Fruit fly (Drosophila melanogaster) whole organism, embryonic: ENCODE measurements around the gene CG43400.

Experiments
- B-H1 ChIP-seq: fragments of 200-800 bp; sonication (Bioruptor generic); IDR thresholded peaks from 3 replicates; pipeline ENCODE4 v1.3.6; 2022; ENCODE audit warnings: missing biosample characterization, missing genetic modification characterization
- BEAF-32 ChIP-seq: fragments of 200-800 bp; sonication (Bioruptor generic); optimal IDR thresholded peaks from 3 replicates; lab custom pipeline; 2017; ENCODE audit warnings: missing biosample characterization, missing genetic modification characterization, mild to moderate bottlenecking, moderate library complexity, missing genetic modification reagents
- CG12071 ChIP-seq: fragments of 200-800 bp; sonication (Bioruptor generic); optimal IDR thresholded peaks from 3 replicates; lab custom pipeline; 2018; ENCODE audit warnings: missing biosample characterization, mild to moderate bottlenecking, missing genetic modification characterization
- CG14014 ChIP-seq: fragments of 200-800 bp; sonication (Bioruptor generic); IDR thresholded peaks from 2 replicates; pipeline ENCODE4 v1.3.6; 2022; ENCODE audit warnings: missing biosample characterization, missing genetic modification characterization
- CG15073 ChIP-seq: fragments of 200-800 bp; sonication (Bioruptor generic); optimal IDR thresholded peaks from 2 replicates; lab custom pipeline; 2016; ENCODE audit warnings: missing biosample characterization, missing genetic modification characterization
- CG16815 ChIP-seq: fragments of 200-800 bp; sonication (Bioruptor generic); optimal IDR thresholded peaks from 3 replicates; lab custom pipeline; 2017; ENCODE audit warnings: missing biosample characterization, mild to moderate bottlenecking, missing genetic modification characterization
- CG1792 ChIP-seq: fragments of 200-800 bp; sonication (Bioruptor generic); optimal IDR thresholded peaks from 2 replicates; lab custom pipeline; 2016; ENCODE audit warnings: missing biosample characterization, missing genetic modification characterization
- CG18764 ChIP-seq: fragments of 200-800 bp; sonication (Bioruptor generic); optimal IDR thresholded peaks from 3 replicates; lab custom pipeline; 2016; ENCODE audit warnings: missing biosample characterization, missing genetic modification characterization
- CG31441 ChIP-seq: fragments of 200-800 bp; sonication (Bioruptor generic); IDR thresholded peaks from 2 replicates; pipeline ENCODE4 v1.3.6; 2022; ENCODE audit warnings: missing biosample characterization, missing genetic modification characterization
- CG33557 ChIP-seq: fragments of 200-800 bp; sonication (Bioruptor generic); optimal IDR thresholded peaks from 2 replicates; lab custom pipeline; 2019; ENCODE audit warnings: missing biosample characterization, mild to moderate bottlenecking, missing genetic modification characterization, moderate library complexity
- CG3838 ChIP-seq: fragments of 200-800 bp; sonication (Bioruptor generic); optimal IDR thresholded peaks from 3 replicates; lab custom pipeline; 2016; ENCODE audit warnings: missing biosample characterization, missing genetic modification characterization
- CG6272 ChIP-seq: fragments of 200-800 bp; sonication (Bioruptor generic); IDR thresholded peaks from 2 replicates; pipeline ENCODE4 v1.3.6; 2022; ENCODE audit warnings: missing biosample characterization, missing genetic modification characterization
- CG6654 ChIP-seq: fragments of 200-800 bp; sonication (Bioruptor generic); optimal IDR thresholded peaks from 2 replicates; lab custom pipeline; 2017; ENCODE audit warnings: missing biosample characterization, mild to moderate bottlenecking, missing genetic modification characterization
- CG7745 ChIP-seq: fragments of 200-800 bp; sonication (Bioruptor generic); optimal IDR thresholded peaks from 2 replicates; lab custom pipeline; 2018; ENCODE audit warnings: missing biosample characterization, mild to moderate bottlenecking, missing genetic modification characterization, moderate library complexity
- CG8089 ChIP-seq: fragments of 200-800 bp; sonication (Bioruptor generic); optimal IDR thresholded peaks from 3 replicates; lab custom pipeline; 2016; ENCODE audit warnings: missing biosample characterization, missing genetic modification characterization
- CG9876 ChIP-seq: fragments of 200-800 bp; sonication (Bioruptor generic); optimal IDR thresholded peaks from 2 replicates; lab custom pipeline; 2016; ENCODE audit warnings: missing biosample characterization, missing genetic modification characterization
- Dek ChIP-seq: fragments of 200-800 bp; sonication (Bioruptor generic); optimal IDR thresholded peaks from 3 replicates; lab custom pipeline; 2019; ENCODE audit warnings: missing biosample characterization, mild to moderate bottlenecking, missing genetic modification characterization, moderate library complexity
- Drgx ChIP-seq: fragments of 200-800 bp; sonication (Bioruptor generic); IDR thresholded peaks from 2 replicates; pipeline ENCODE4 v1.3.6; 2022; ENCODE audit warnings: missing biosample characterization, missing genetic modification characterization
- Hr3 ChIP-seq: fragments of 200-800 bp; sonication (Bioruptor generic); optimal IDR thresholded peaks from 3 replicates; lab custom pipeline; 2016; ENCODE audit warnings: missing biosample characterization, missing genetic modification characterization
- NK7.1 ChIP-seq: fragments of 200-800 bp; sonication (Bioruptor generic); optimal IDR thresholded peaks from 3 replicates; lab custom pipeline; 2016; ENCODE audit warnings: missing biosample characterization, missing genetic modification characterization
- Nf-YC ChIP-seq: fragments of 200-800 bp; optimal IDR thresholded peaks from 3 replicates; lab custom pipeline; 2019; ENCODE audit warnings: missing biosample characterization, mild to moderate bottlenecking, missing genetic modification characterization, moderate library complexity
- PHDP ChIP-seq: fragments of 200-800 bp; sonication (Bioruptor generic); optimal IDR thresholded peaks from 3 replicates; lab custom pipeline; 2018; ENCODE audit warnings: missing biosample characterization, mild to moderate bottlenecking, missing genetic modification characterization, moderate library complexity
- Scr ChIP-seq: fragments of 200-800 bp; sonication (Bioruptor generic); IDR thresholded peaks from 2 replicates; pipeline ENCODE4 v1.3.6; 2022; ENCODE audit warnings: missing biosample characterization, missing genetic modification characterization; ENCODE audit not compliant: partially characterized antibody
- Trl ChIP-seq, 3 experiments: fragments of >200 bp in 2 of 3; fragments of 200-800 bp in 1 of 3; sonication (Bioruptor generic) in 1 of 3; optimal IDR thresholded peaks; 2 replicates in 1 of 3; 3 replicates in 2 of 3; lab custom pipeline; 2016 to 2017; ENCODE audit warnings: missing biosample characterization in 1 of 3, missing genetic modification characterization in 1 of 3
- crc ChIP-seq: fragments of 200-800 bp; sonication (Bioruptor generic); optimal IDR thresholded peaks from 2 replicates; lab custom pipeline; 2016; ENCODE audit warnings: missing biosample characterization, missing genetic modification characterization
- ems ChIP-seq: fragments of 200-800 bp; sonication (Bioruptor generic); optimal IDR thresholded peaks from 3 replicates; lab custom pipeline; 2016; ENCODE audit warnings: missing biosample characterization, missing genetic modification characterization
- insv ChIP-seq, 2 experiments: fragments of 200-800 bp; sonication (Bioruptor generic); optimal IDR thresholded peaks; 3 replicates each; lab custom pipeline; 2016 to 2018; ENCODE audit warnings: missing biosample characterization in 2 of 2, missing genetic modification characterization in 2 of 2
- inv ChIP-seq: fragments of 200-800 bp; sonication (Bioruptor generic); IDR thresholded peaks from 2 replicates; pipeline ENCODE4 v1.3.6; 2022; ENCODE audit warnings: missing biosample characterization, missing genetic modification characterization; ENCODE audit not compliant: partially characterized antibody
- jigr1 ChIP-seq: fragments of 200-800 bp; sonication (Bioruptor generic); IDR thresholded peaks from 3 replicates; pipeline ENCODE4 v1.3.6; 2022; ENCODE audit warnings: missing biosample characterization, missing genetic modification characterization
- ken ChIP-seq: fragments of 200-800 bp; sonication (Bioruptor generic); IDR thresholded peaks from 3 replicates; pipeline ENCODE4 v1.3.6; 2022; ENCODE audit warnings: missing biosample characterization, missing genetic modification characterization
- kni ChIP-seq: fragments of 200-800 bp; sonication (Bioruptor generic); optimal IDR thresholded peaks from 3 replicates; lab custom pipeline; 2017; ENCODE audit warnings: mild to moderate bottlenecking, missing biosample characterization, missing genetic modification reagents, missing genetic modification characterization
- lilli ChIP-seq: fragments of 200-800 bp; sonication (Bioruptor generic); optimal IDR thresholded peaks from 3 replicates; lab custom pipeline; 2016; ENCODE audit warnings: missing biosample characterization, missing genetic modification characterization
- lov ChIP-seq, 2 experiments: fragments of 200-800 bp in 1 of 2; fragments of >200 bp in 1 of 2; sonication (Bioruptor generic) in 1 of 2; IDR thresholded peaks in 1 of 2; optimal IDR thresholded peaks in 1 of 2; 2 replicates in 1 of 2; 3 replicates in 1 of 2; pipeline versions ENCODE4 v1.3.6 to Lab custom; 2017 to 2022; ENCODE audit warnings: missing biosample characterization in 1 of 2, missing genetic modification characterization in 1 of 2
- nau ChIP-seq: fragments of 200-800 bp; sonication (Bioruptor generic); optimal IDR thresholded peaks from 3 replicates; lab custom pipeline; 2017; ENCODE audit warnings: missing biosample characterization, mild to moderate bottlenecking, missing genetic modification characterization, missing genetic modification reagents
- pan ChIP-seq, 4 experiments: fragments of >200 bp in 3 of 4; fragments of 200-800 bp in 1 of 4; sonication (Bioruptor generic) in 1 of 4; optimal IDR thresholded peaks in 3 of 4; IDR thresholded peaks in 1 of 4; 2 replicates each; pipeline versions ENCODE4 v1.3.6 to Lab custom; 2017 to 2022; ENCODE audit warnings: missing biosample characterization in 2 of 4, missing genetic modification characterization in 2 of 4, mixed read lengths in 1 of 4
- repo ChIP-seq: fragments of 200-800 bp; sonication (Bioruptor generic); optimal IDR thresholded peaks from 2 replicates; lab custom pipeline; 2016; ENCODE audit warnings: missing biosample characterization, missing genetic modification characterization
- sd ChIP-seq: fragments of 200-800 bp; sonication (Bioruptor generic); optimal IDR thresholded peaks from 3 replicates; lab custom pipeline; 2018; ENCODE audit warnings: missing biosample characterization, mild to moderate bottlenecking, missing genetic modification characterization, moderate library complexity
- sens ChIP-seq: fragments of 200-800 bp; sonication (Bioruptor generic); peaks from one replicate; lab custom pipeline; 2016; ENCODE audit warnings: missing biosample characterization, missing genetic modification characterization
- sim ChIP-seq: fragments of 200-800 bp; sonication (Bioruptor generic); IDR thresholded peaks from 2 replicates; pipeline ENCODE4 v1.3.6; 2022; ENCODE audit warnings: missing biosample characterization, missing genetic modification characterization
- sisA ChIP-seq: fragments of 200-800 bp; sonication (Bioruptor generic); IDR thresholded peaks from 2 replicates; pipeline ENCODE4 v1.3.6; 2022; ENCODE audit warnings: missing biosample characterization, missing genetic modification characterization
- tgo ChIP-seq: fragments of 200-800 bp; sonication (Bioruptor generic); IDR thresholded peaks from 3 replicates; pipeline ENCODE4 v1.3.6; 2022; ENCODE audit warnings: missing biosample characterization, missing genetic modification characterization
- tin ChIP-seq: fragments of 200-800 bp; sonication (Bioruptor generic); optimal IDR thresholded peaks from 3 replicates; lab custom pipeline; 2016; ENCODE audit warnings: missing biosample characterization, missing genetic modification characterization
- trh ChIP-seq: fragments of 200-800 bp; sonication (Bioruptor generic); optimal IDR thresholded peaks from 2 replicates; lab custom pipeline; 2016; ENCODE audit warnings: missing biosample characterization, missing genetic modification characterization
- wor ChIP-seq: fragments of 200-800 bp; sonication (Bioruptor generic); IDR thresholded peaks from 2 replicates; pipeline ENCODE4 v1.3.6; 2022; ENCODE audit warnings: missing biosample characterization, missing genetic modification characterization
- z ChIP-seq: fragments of 200-800 bp; sonication (Bioruptor generic); IDR thresholded peaks from 3 replicates; pipeline ENCODE4 v1.3.6; 2022; ENCODE audit warnings: missing biosample characterization, missing genetic modification characterization
- zen ChIP-seq: fragments of 200-800 bp; sonication (Bioruptor generic); optimal IDR thresholded peaks from 3 replicates; lab custom pipeline; 2018; ENCODE audit warnings: missing biosample characterization, mild to moderate bottlenecking, missing genetic modification characterization, moderate library complexity
- zfh1 ChIP-seq: fragments of 200-800 bp; sonication (Bioruptor generic); IDR thresholded peaks from 3 replicates; pipeline ENCODE4 v1.3.6; 2022; ENCODE audit warnings: missing biosample characterization, missing genetic modification characterization

Gene CG43400

DNA sequence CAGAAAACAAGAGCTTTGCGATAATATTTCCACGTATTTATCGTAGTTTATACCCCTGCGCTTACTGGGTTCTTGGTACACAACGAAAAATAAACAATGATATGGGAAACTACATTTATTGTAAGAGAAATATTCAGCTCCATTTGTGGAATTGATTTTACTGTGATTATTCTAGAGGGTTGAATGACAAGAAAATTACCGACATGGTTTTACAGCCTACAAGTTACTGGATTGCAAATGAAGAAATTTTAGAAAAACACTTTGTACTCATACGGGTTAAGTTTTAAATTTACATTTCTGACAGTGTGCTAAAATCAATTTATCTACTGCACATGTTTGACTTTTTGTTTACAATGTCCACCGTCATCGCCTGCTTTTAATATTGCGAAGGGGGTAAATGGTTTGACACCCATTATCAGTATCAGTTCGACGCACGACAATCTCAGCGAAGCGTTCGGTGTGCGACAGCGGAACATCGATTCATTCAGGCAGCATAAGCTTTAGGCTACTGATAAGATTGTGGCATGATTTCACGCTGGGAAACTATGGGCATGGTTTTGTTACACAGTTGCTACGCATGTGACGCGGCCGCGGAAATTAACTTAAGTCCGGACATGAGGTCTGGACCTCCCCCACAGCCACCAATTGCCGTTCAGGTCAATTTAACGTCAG lies 28.6 kb upstream of the CG43400 start (continued):
- TF ChIP-seq pan (optimal IDR thresholded peaks at IDR 0.05; lab: Kevin White, UChicago) (no peak), pan (GFP tag; optimal IDR thresholded peaks at IDR 0.05 in 1 of 2, IDR thresholded peaks at IDR 0.05 in 1 of 2) (peak in 1 of 2 experiments; percentile 46), nau (GFP tag; lab: Kevin White, UChicago) (no peak), wor (GFP tag; lab: Robert Waterston, UW) (no peak), BEAF-32 (GFP tag; lab: Kevin White, UChicago) (no peak), NK7.1 (GFP tag; lab: Kevin White, UChicago) (no peak), Scr (GFP tag; lab: Robert Waterston, UW) (no peak), sens (peak; percentile 72), inv (GFP tag; lab: Robert Waterston, UW) (no peak), insv (GFP tag; optimal IDR thresholded peaks at IDR 0.05; lab: Kevin White, UChicago) (no peak), CG33557 (GFP tag; lab: Kevin White, UChicago) (no peak), Hr3 (GFP tag; lab: Kevin White, UChicago) (no peak), lilli (GFP tag; lab: Kevin White, UChicago) (peak; percentile 39), CG6272 (GFP tag; lab: Robert Waterston, UW) (no peak), zfh1 (no peak), trh (GFP tag; lab: Kevin White, UChicago) (no peak), ems (GFP tag; lab: Kevin White, UChicago) (no peak), CG9876 (GFP tag; lab: Kevin White, UChicago) (no peak), CG12071 (GFP tag; lab: Kevin White, UChicago) (no peak), CG6654 (GFP tag; lab: Kevin White, UChicago) (no peak), tin (GFP tag; lab: Kevin White, UChicago) (no peak), Nf-YC (tag; lab: Kevin White, UChicago) (no peak), kni (GFP tag; lab: Kevin White, UChicago) (no peak), CG15073 (no peak), lov (optimal IDR thresholded peaks at IDR 0.05; lab: Kevin White, UChicago) (no peak), lov (GFP tag; IDR thresholded peaks at IDR 0.05; lab: Robert Waterston, UW) (no peak), crc (GFP tag; lab: Kevin White, UChicago) (no peak), CG18764 (no peak), sd (tag; lab: Kevin White, UChicago) (no peak), CG16815 (GFP tag; lab: Kevin White, UChicago) (no peak), Dek (tag; lab: Kevin White, UChicago) (peak; percentile 50), Drgx (GFP tag; lab: Robert Waterston, UW) (no peak), PHDP (peak; percentile 57), Trl (optimal IDR thresholded peaks at IDR 0.05; lab: Kevin White, UChicago) (no peak), Trl (GFP tag; optimal IDR thresholded peaks at IDR 0.05; lab: Kevin White, UChicago) (no peak), tgo (GFP tag; lab: Robert Waterston, UW) (no peak), B-H1 (GFP tag; lab: Robert Waterston, UW) (no peak)

DNA sequence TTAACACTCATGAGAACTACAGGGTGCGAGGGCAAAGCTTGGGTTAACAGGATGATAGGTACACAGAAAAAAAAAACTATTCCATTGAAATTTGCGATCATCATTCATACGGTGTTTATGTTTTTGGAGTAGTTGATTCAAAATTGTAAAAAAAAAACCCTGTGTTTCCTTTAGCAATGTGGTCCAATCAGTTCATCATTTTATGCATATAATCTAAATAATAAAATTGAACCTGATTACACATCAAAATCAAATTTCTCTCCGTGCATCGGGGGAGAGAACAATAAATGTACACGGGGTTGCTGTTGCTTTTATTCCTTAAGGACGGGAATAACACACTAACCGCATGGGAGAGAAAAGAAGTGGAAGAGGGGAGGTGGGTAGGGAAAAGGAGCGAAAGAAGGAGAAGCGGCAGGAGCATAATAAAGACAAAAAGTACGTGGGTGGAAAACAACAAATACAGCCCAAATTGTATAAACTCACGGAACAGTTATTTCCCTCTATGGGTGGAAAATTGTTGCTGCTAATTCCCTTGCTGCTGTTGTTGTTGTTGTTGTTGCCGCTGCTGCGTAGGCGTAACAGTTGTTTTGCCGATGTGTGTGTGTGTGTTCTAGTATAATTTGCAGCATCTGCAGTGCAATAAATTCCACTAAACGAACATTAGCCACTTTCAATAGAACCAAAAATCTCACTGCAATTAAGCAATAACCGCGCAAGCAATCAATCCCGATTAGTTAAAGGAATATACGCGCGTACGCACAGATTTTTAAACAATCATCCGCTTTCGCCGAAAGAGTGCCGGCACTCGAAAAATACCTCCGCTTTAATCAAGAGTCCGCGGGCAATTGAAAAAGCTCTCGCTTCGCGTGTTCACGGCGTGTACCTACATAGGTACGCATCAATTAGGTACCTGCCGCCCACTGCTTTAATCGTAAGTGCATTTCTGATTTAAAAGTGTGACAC lies 27.1 kb upstream of the CG43400 start, which contains the start of gene Agpat2:
Agpat2 (minus strand) TSS at position 851 of the 963 bp plus-strand sequence.
- peak; percentile 49 for TF ChIP-seq CG1792 (GFP tag; lab: Kevin White, UChicago)
- TF ChIP-seq CG14014 (GFP tag; lab: Robert Waterston, UW): peak; percentile 77
- TF ChIP-seq ken: peak; percentile 81
- peak; percentile 59 for TF ChIP-seq repo (GFP tag; lab: Kevin White, UChicago)
- peak; percentile 88 for TF ChIP-seq CG31441 (GFP tag; lab: Robert Waterston, UW)
- no peak for TF ChIP-seq CG7745
- peak; percentile 55 for TF ChIP-seq CG3838 (GFP tag; lab: Kevin White, UChicago)
- no peak for TF ChIP-seq z (GFP tag; lab: Robert Waterston, UW)
- 0 out of 3 replicates have a peak, but pooled peaks have one; percentile 30 for TF ChIP-seq jigr1
- TF ChIP-seq sim: 0 out of 2 replicates have a peak, but pooled peaks have one; percentile 61
- TF ChIP-seq zen: peak; percentile 74
- TF ChIP-seq sisA: peak; percentile 78
- peak; percentile 77 for TF ChIP-seq CG8089 (GFP tag; lab: Kevin White, UChicago)
